Worm (Caenorhabditis elegans) whole organism, L4 larva: Measurements from ENCODE around the gene F42F12.4.

Experiments
- F26F4.8 ChIP-seq: fragments of 200-800 bp; sonication (Bioruptor generic); conservative IDR thresholded peaks from 2 replicates; pipeline ENCODE4 v1.3.6; 2022; ENCODE audit warnings: missing genetic modification characterization, missing compliant biosample characterization
- F44E2.7 ChIP-seq: fragments of 200-800 bp; sonication (Bioruptor generic); IDR thresholded peaks from 2 replicates; pipeline ENCODE4 v2.1.2; 2022; ENCODE audit warnings: missing genetic modification characterization, missing compliant biosample characterization
- R02D3.7 ChIP-seq: fragments of 150-350 bp; sonication (generic microtip); optimal IDR thresholded peaks from 3 replicates; lab custom pipeline; 2014; ENCODE audit warnings: missing biosample characterization, missing genetic modification characterization
- T20F7.1 ChIP-seq: fragments of 200-800 bp; sonication (Bioruptor generic); optimal IDR thresholded peaks from 2 replicates; lab custom pipeline; 2018; ENCODE audit warnings: mild to moderate bottlenecking, missing genetic modification characterization, missing compliant biosample characterization
- T26A8.4 ChIP-seq: fragments of 200-800 bp; sonication (Bioruptor generic); IDR thresholded peaks from 2 replicates; pipeline ENCODE4 v1.3.6; 2022; ENCODE audit warnings: missing genetic modification characterization, missing compliant biosample characterization
- Y105C5A.15 ChIP-seq: fragments of 200-800 bp; sonication (Bioruptor generic); IDR thresholded peaks from 2 replicates; pipeline ENCODE4 v1.3.6; 2022; ENCODE audit warnings: missing genetic modification characterization, missing compliant biosample characterization
- ama-1 ChIP-seq: fragments of 150-350 bp; optimal IDR thresholded peaks from 2 replicates; lab custom pipeline; 2014; ENCODE audit warnings: inconsistent platforms, mixed read lengths
- ceh-62 ChIP-seq: sonication (generic microtip); optimal IDR thresholded peaks from 2 replicates; lab custom pipeline; 2017; ENCODE audit warnings: missing biosample characterization, missing genetic modification characterization
- ctbp-1 ChIP-seq: fragments of 200-800 bp; sonication (Bioruptor generic); IDR thresholded peaks from 2 replicates; pipeline ENCODE4 v1.3.6; 2022; ENCODE audit warnings: missing genetic modification reagents, missing genetic modification characterization, missing compliant biosample characterization
- daf-12 ChIP-seq: fragments of 150-350 bp; optimal IDR thresholded peaks from 2 replicates; lab custom pipeline; 2014; ENCODE audit warnings: missing biosample characterization, missing genetic modification reagents, missing genetic modification characterization
- daf-19 ChIP-seq: fragments of 200-800 bp; sonication (Bioruptor generic); conservative IDR thresholded peaks from 2 replicates; pipeline ENCODE4 v1.3.6; 2022; ENCODE audit warnings: missing genetic modification characterization, missing compliant biosample characterization
- dmd-8 ChIP-seq: fragments of 200-800 bp; sonication (Bioruptor generic); IDR thresholded peaks from 2 replicates; pipeline ENCODE4 v1.3.6; 2022; ENCODE audit warnings: missing genetic modification characterization, missing compliant biosample characterization
- dmd-9 ChIP-seq: fragments of 200-800 bp; sonication (Bioruptor generic); IDR thresholded peaks from 2 replicates; pipeline ENCODE4 v1.3.6; 2022; ENCODE audit warnings: missing genetic modification reagents, missing genetic modification characterization, missing compliant biosample characterization
- dpl-1 ChIP-seq: fragments of 150-350 bp; optimal IDR thresholded peaks from 2 replicates; lab custom pipeline; 2014; ENCODE audit warnings: missing biosample characterization, missing genetic modification reagents, missing genetic modification characterization
- dve-1 ChIP-seq: sonication (generic microtip); optimal IDR thresholded peaks from 2 replicates; lab custom pipeline; 2017; ENCODE audit warnings: antibody characterized with exemption, mild to moderate bottlenecking, missing genetic modification characterization, missing compliant biosample characterization; ENCODE audit not compliant: insufficient read depth
- gei-8 ChIP-seq: fragments of 200-800 bp; sonication (Bioruptor generic); optimal IDR thresholded peaks from 2 replicates; lab custom pipeline; 2018; ENCODE audit warnings: mild to moderate bottlenecking, missing genetic modification characterization, missing compliant biosample characterization
- hif-1 ChIP-seq, 2 experiments: sonication (generic microtip); optimal IDR thresholded peaks; 2 replicates each; lab custom pipeline; 2016 to 2017; ENCODE audit warnings: missing compliant biosample characterization in 2 of 2, missing genetic modification characterization in 2 of 2, missing genetic modification reagents in 2 of 2, missing genotype in 2 of 2, mild to moderate bottlenecking in 1 of 2
- hlh-30 ChIP-seq: sonication (generic microtip); optimal IDR thresholded peaks from 2 replicates; lab custom pipeline; 2017; ENCODE audit warnings: antibody characterized with exemption, mild to moderate bottlenecking, missing genetic modification characterization, missing compliant biosample characterization; ENCODE audit not compliant: insufficient read depth
- jun-1 ChIP-seq: fragments of 150-350 bp; optimal IDR thresholded peaks from 2 replicates; lab custom pipeline; 2014; ENCODE audit warnings: missing biosample characterization, missing genetic modification reagents, missing genetic modification characterization
- lim-7 ChIP-seq: fragments of 200-800 bp; sonication (Bioruptor generic); IDR thresholded peaks from 2 replicates; pipeline ENCODE4 v1.3.6; 2022; ENCODE audit warnings: missing genetic modification characterization, missing compliant biosample characterization
- lin-15B ChIP-seq: fragments of 150-350 bp; sonication (generic microtip); optimal IDR thresholded peaks from 3 replicates; lab custom pipeline; 2014; ENCODE audit warnings: missing biosample characterization, missing genetic modification characterization
- lin-29 ChIP-seq: fragments of 200-800 bp; sonication (Bioruptor generic); IDR thresholded peaks from 2 replicates; pipeline ENCODE4 v1.3.6; 2022; ENCODE audit warnings: missing genetic modification reagents, missing genetic modification characterization, missing compliant biosample characterization
- lin-38 ChIP-seq: fragments of 200-800 bp; sonication (Bioruptor generic); IDR thresholded peaks from 2 replicates; pipeline ENCODE4 v1.3.6; 2022; ENCODE audit warnings: missing genetic modification reagents, missing genetic modification characterization, missing compliant biosample characterization
- lir-3 ChIP-seq: sonication (generic microtip); optimal IDR thresholded peaks from 2 replicates; lab custom pipeline; 2016; ENCODE audit warnings: mild to moderate bottlenecking, missing genetic modification characterization, missing compliant biosample characterization
- lsy-2 ChIP-seq, 2 experiments: fragments of 150-350 bp in 1 of 2; sonication (generic microtip) in 1 of 2; optimal IDR thresholded peaks; 2 replicates each; lab custom pipeline; 2014 to 2017; ENCODE audit warnings: missing biosample characterization in 2 of 2, missing genetic modification characterization in 2 of 2
- madf-5 ChIP-seq, 2 experiments: fragments of 200-800 bp; sonication (Bioruptor generic); IDR thresholded peaks; 2 replicates each; pipeline ENCODE4 v1.3.6; 2022; ENCODE audit warnings: missing compliant biosample characterization in 2 of 2, missing genetic modification characterization in 2 of 2
- mdt-29 ChIP-seq: fragments of 200-800 bp; sonication (Bioruptor generic); IDR thresholded peaks from 2 replicates; pipeline ENCODE4 v1.3.6; 2022; ENCODE audit warnings: missing genetic modification reagents, missing genetic modification characterization, missing compliant biosample characterization
- mes-2 ChIP-seq: sonication (generic microtip); optimal IDR thresholded peaks from 2 replicates; lab custom pipeline; 2016; ENCODE audit warnings: missing genotype, mild to moderate bottlenecking, missing genetic modification characterization, missing compliant biosample characterization; ENCODE audit not compliant: poor library complexity, severe bottlenecking
- mxl-3 ChIP-seq: fragments of 200-800 bp; sonication (Bioruptor generic); optimal IDR thresholded peaks from 2 replicates; lab custom pipeline; 2018; ENCODE audit warnings: mild to moderate bottlenecking, missing genetic modification characterization, missing compliant biosample characterization
- nhr-10 ChIP-seq: fragments of 150-350 bp; optimal IDR thresholded peaks from 2 replicates; lab custom pipeline; 2014; ENCODE audit warnings: missing biosample characterization, missing genetic modification characterization
- nhr-102 ChIP-seq: sonication (generic microtip); optimal IDR thresholded peaks from 2 replicates; lab custom pipeline; 2016; ENCODE audit warnings: mild to moderate bottlenecking, missing genetic modification characterization, moderate library complexity, missing compliant biosample characterization
- nhr-11 ChIP-seq: fragments of 150-350 bp; optimal IDR thresholded peaks from 2 replicates; lab custom pipeline; 2014; ENCODE audit warnings: missing biosample characterization, missing genetic modification characterization
- nhr-237 ChIP-seq: sonication (generic microtip); optimal IDR thresholded peaks from 2 replicates; lab custom pipeline; 2017; ENCODE audit warnings: missing biosample characterization, missing genetic modification characterization
- nhr-76 ChIP-seq: fragments of 150-350 bp; optimal IDR thresholded peaks from 2 replicates; lab custom pipeline; 2014; ENCODE audit warnings: missing biosample characterization, missing genetic modification characterization
- rbr-2 ChIP-seq: sonication (generic microtip); optimal IDR thresholded peaks from 2 replicates; lab custom pipeline; 2016; ENCODE audit warnings: missing genotype, missing genetic modification characterization, missing compliant biosample characterization
- spr-1 ChIP-seq: sonication (generic microtip); optimal IDR thresholded peaks from 2 replicates; lab custom pipeline; 2016; ENCODE audit warnings: mild to moderate bottlenecking, missing genetic modification characterization, missing compliant biosample characterization
- tra-1 ChIP-seq: fragments of 200-800 bp; sonication (Bioruptor generic); IDR thresholded peaks from 2 replicates; pipeline ENCODE4 v1.3.6; 2022; ENCODE audit warnings: missing genetic modification reagents, missing genetic modification characterization, missing compliant biosample characterization
- unc-39 ChIP-seq: sonication (generic microtip); optimal IDR thresholded peaks from 2 replicates; lab custom pipeline; 2017; ENCODE audit warnings: missing biosample characterization, missing genetic modification characterization
- unc-62 ChIP-seq, 3 experiments: fragments of 150-350 bp in 1 of 3; sonication (generic microtip); optimal IDR thresholded peaks in 2 of 3; peaks in 1 of 3; 1 replicate in 1 of 3; 2 replicates in 2 of 3; lab custom pipeline; 2014 to 2017; ENCODE audit warnings: missing biosample characterization in 3 of 3, missing genetic modification characterization in 3 of 3, missing genetic modification reagents in 3 of 3, missing genotype in 1 of 3
- vab-7 ChIP-seq: fragments of 200-800 bp; sonication (Bioruptor generic); IDR thresholded peaks from 2 replicates; pipeline ENCODE4 v1.3.6; 2022; ENCODE audit warnings: missing genetic modification reagents, missing genetic modification characterization, missing compliant biosample characterization
- zag-1 ChIP-seq: fragments of 150-350 bp; optimal IDR thresholded peaks from 2 replicates; lab custom pipeline; 2014; ENCODE audit warnings: missing biosample characterization, missing genetic modification characterization
- zip-11 ChIP-seq: fragments of 200-800 bp; sonication (Bioruptor generic); IDR thresholded peaks from 2 replicates; pipeline ENCODE4 v1.3.6; 2022; ENCODE audit warnings: missing genetic modification characterization, missing compliant biosample characterization
- zip-2 ChIP-seq: fragments of 150-350 bp; optimal IDR thresholded peaks from 2 replicates; lab custom pipeline; 2014; ENCODE audit warnings: missing biosample characterization, missing genetic modification characterization
- ztf-11 ChIP-seq: fragments of 150-350 bp; optimal IDR thresholded peaks from 2 replicates; lab custom pipeline; 2014; ENCODE audit warnings: missing biosample characterization, missing genetic modification characterization

Gene F42F12.4

ce11 chrX:12362951-12363486 is 10.3 kb upstream of the F42F12.4 start (continued):
- TF ChIP-seq ctbp-1 (GFP tag; lab: Robert Waterston, UW) (peak; percentile 98), lin-38 (peak; percentile 84), zip-11 (GFP tag; lab: Robert Waterston, UW) (no peak), daf-19 (GFP tag; lab: Robert Waterston, UW) (peak; percentile 67), daf-12 (peak; percentile 9), zip-2 (tag; lab: Kevin White, UChicago) (peak; percentile 96), tra-1 (GFP tag; lab: Robert Waterston, UW) (peak; percentile 96), vab-7 (GFP tag; lab: Robert Waterston, UW) (peak; percentile 84; the same call in 1 of the 2 replicates), F44E2.7 (GFP tag; lab: Robert Waterston, UW) (no peak), lim-7 (GFP tag; lab: Robert Waterston, UW) (no peak)

- TF ChIP-seq T26A8.4 (GFP tag; lab: Robert Waterston, UW), result no peak
- no peak for TF ChIP-seq F44E2.7 (GFP tag; lab: Robert Waterston, UW)
- TF ChIP-seq spr-1 (tag; lab: Kevin White, UChicago), result no peak
- no peak for TF ChIP-seq zip-2 (tag; lab: Kevin White, UChicago)
- no peak for TF ChIP-seq dmd-9 (GFP tag; lab: Robert Waterston, UW)
- TF ChIP-seq R02D3.7, result no peak
- TF ChIP-seq, all 104 proteins: peak for 0
These were observed 7.7 kb upstream of the F42F12.4 start, which contains the start of the genes nspc-15 and F19H6.6 for ce11 chrX:12360444-12360843. Gene nspc-15 (plus strand): TSS chrX:12360744. Gene F19H6.6 (plus strand): TSS chrX:12360827.

- TF ChIP-seq Y105C5A.15 (no peak), mdt-29 (GFP tag; lab: Robert Waterston, UW) (no peak), lin-29 (GFP tag; lab: Robert Waterston, UW) (no peak), nhr-10 (tag; lab: Kevin White, UChicago) (no peak), F44E2.7 (GFP tag; lab: Robert Waterston, UW) (no peak), lsy-2 (tag; optimal IDR thresholded peaks at IDR 0.05; lab: Kevin White, UChicago) (no peak), lin-15B (no peak), nhr-102 (tag; lab: Kevin White, UChicago) (no peak), nhr-237 (no peak), ceh-62 (tag; lab: Kevin White, UChicago) (no peak), dmd-8 (GFP tag; lab: Robert Waterston, UW) (no peak), hif-1 (tag; optimal IDR thresholded peaks at IDR 0.05; lab: Kevin White, UChicago) (no peak), gei-8 (GFP tag; lab: Kevin White, UChicago) (no peak), F26F4.8 (no peak), dpl-1 (GFP tag; lab: Kevin White, UChicago) (no peak), mes-2 (tag; lab: Kevin White, UChicago) (no peak), jun-1 (tag; lab: Kevin White, UChicago) (no peak), madf-5 (GFP tag; IDR thresholded peaks at IDR 0.05; lab: Robert Waterston, UW) (no peak)
These were observed 6.2 kb upstream of the F42F12.4 start, which contains the start of gene nspc-14 for ce11 chrX:12358957-12359356. Gene nspc-14 (minus strand): TSS chrX:12359057.

ce11 chrX:12357127-12357526 is 4.4 kb upstream of the F42F12.4 start, which contains the start of gene nspc-13:
Gene nspc-13 (plus strand): TSS chrX:12357427.
- TF ChIP-seq ama-1 (lab: Kevin White, UChicago) (no peak), unc-62 (GFP tag; optimal IDR thresholded peaks at IDR 0.05 in 1 of 2; lab: Kevin White, UChicago) (peak in 1 of 2 experiments; percentile 12), unc-62 (tag; optimal IDR thresholded peaks at IDR 0.05; lab: Kevin White, UChicago) (no peak)

- no peak for TF ChIP-seq ztf-11 (tag; lab: Kevin White, UChicago)
- TF ChIP-seq hlh-30 (tag; lab: Kevin White, UChicago), result no peak
- no peak for TF ChIP-seq dve-1
- TF ChIP-seq lin-38, result no peak
- TF ChIP-seq vab-7 (GFP tag; lab: Robert Waterston, UW), result no peak
- TF ChIP-seq T20F7.1 (GFP tag; lab: Kevin White, UChicago), result no peak
- TF ChIP-seq mxl-3 (GFP tag; lab: Kevin White, UChicago), result no peak
- TF ChIP-seq zag-1 (tag; lab: Kevin White, UChicago), result no peak
- no peak for TF ChIP-seq rbr-2 (tag; lab: Kevin White, UChicago)
- no peak for TF ChIP-seq unc-39
- TF ChIP-seq nhr-10 (tag; lab: Kevin White, UChicago), result no peak
- TF ChIP-seq lir-3 (tag; lab: Kevin White, UChicago), result no peak
- no peak for TF ChIP-seq nhr-76 (tag; lab: Kevin White, UChicago)
- TF ChIP-seq jun-1 (tag; lab: Kevin White, UChicago), result no peak
- no peak for TF ChIP-seq nhr-11 (tag; lab: Kevin White, UChicago)
- TF ChIP-seq R02D3.7, result no peak
These were observed 3.8 kb upstream of the F42F12.4 start, which contains the start of gene nspc-12 for ce11 chrX:12356581-12356980. Gene nspc-12 (minus strand): TSS chrX:12356681.
